Worm (Caenorhabditis elegans): Measurements from ENCODE around the gene F20A1.8.

Gene F20A1.8

ce11 chrV:7017059-7017458 lies 30.4 kb downstream of the F20A1.8 start, which contains the start of gene srsx-32:
srsx-32 (plus strand) TSS chrV:7017359.
- TF ChIP-seq tra-4 (tag; optimal IDR thresholded peaks at IDR 0.05) (no peak), flt-1 (GFP tag; IDR thresholded peaks at IDR 0.05) (no peak), tbx-11 (GFP tag; IDR thresholded peaks at IDR 0.05) (no peak), pes-1 (GFP tag; IDR thresholded peaks at IDR 0.05) (no peak), ceh-36 (tag; optimal IDR thresholded peaks at IDR 0.05) (no peak), F13C5.2 (tag; optimal IDR thresholded peaks at IDR 0.05) (no peak), aly-1 (tag; optimal IDR thresholded peaks at IDR 0.05) (no peak), ceh-13 (GFP tag; optimal IDR thresholded peaks at IDR 0.05) (no peak), hmg-4 (GFP tag; optimal IDR thresholded peaks at IDR 0.05) (no peak), B0310.2 (tag; optimal IDR thresholded peaks at IDR 0.05) (no peak), hmbx-1 (tag; optimal IDR thresholded peaks at IDR 0.05) (no peak), scrt-1 (GFP tag; IDR thresholded peaks at IDR 0.05) (no peak), sea-1 (GFP tag; conservative IDR thresholded peaks at IDR 0.05) (no peak), hnd-1 (tag; optimal IDR thresholded peaks at IDR 0.05) (no peak), ets-7 (tag; optimal IDR thresholded peaks at IDR 0.05) (no peak), tbx-37 (GFP tag; conservative IDR thresholded peaks at IDR 0.05) (no peak), ama-1 (optimal IDR thresholded peaks at IDR 0.05) (no peak)

- no peak for TF ChIP-seq tbx-11 (GFP tag; IDR thresholded peaks at IDR 0.05)
- TF ChIP-seq hmg-4 (GFP tag; optimal IDR thresholded peaks at IDR 0.05): no peak
- TF ChIP-seq hnd-1 (tag; optimal IDR thresholded peaks at IDR 0.05): no peak
- no peak for TF ChIP-seq pes-1 (GFP tag; IDR thresholded peaks at IDR 0.05)
- no peak for TF ChIP-seq ama-1 (optimal IDR thresholded peaks at IDR 0.05)
- no peak for TF ChIP-seq scrt-1 (GFP tag; IDR thresholded peaks at IDR 0.05)
- no peak for TF ChIP-seq hmbx-1 (tag; optimal IDR thresholded peaks at IDR 0.05)
- no peak for TF ChIP-seq tbx-37 (GFP tag; conservative IDR thresholded peaks at IDR 0.05)
- no peak for TF ChIP-seq ets-7 (tag; optimal IDR thresholded peaks at IDR 0.05)
- no peak for TF ChIP-seq B0310.2 (tag; optimal IDR thresholded peaks at IDR 0.05)
- TF ChIP-seq sea-1 (GFP tag; conservative IDR thresholded peaks at IDR 0.05): no peak
- no peak for TF ChIP-seq ceh-13 (GFP tag; optimal IDR thresholded peaks at IDR 0.05)
- no peak for TF ChIP-seq aly-1 (tag; optimal IDR thresholded peaks at IDR 0.05)
- TF ChIP-seq flt-1 (GFP tag; IDR thresholded peaks at IDR 0.05): no peak
- no peak for TF ChIP-seq ceh-36 (tag; optimal IDR thresholded peaks at IDR 0.05)
- TF ChIP-seq F13C5.2 (tag; optimal IDR thresholded peaks at IDR 0.05): no peak
- TF ChIP-seq tra-4 (tag; optimal IDR thresholded peaks at IDR 0.05): no peak
These were observed 31.5 kb downstream of the F20A1.8 start, which contains the start of gene C33G8.13 for ce11 chrV:7015872-7016271. C33G8.13 (minus strand) TSS chrV:7015972.

- TF ChIP-seq B0310.2 (tag; optimal IDR thresholded peaks at IDR 0.05): no peak
- TF ChIP-seq hmbx-1 (tag; optimal IDR thresholded peaks at IDR 0.05): no peak
- no peak for TF ChIP-seq tra-4 (tag; optimal IDR thresholded peaks at IDR 0.05)
- TF ChIP-seq ama-1 (optimal IDR thresholded peaks at IDR 0.05): no peak
- no peak for TF ChIP-seq ets-7 (tag; optimal IDR thresholded peaks at IDR 0.05)
- TF ChIP-seq tbx-37 (GFP tag; conservative IDR thresholded peaks at IDR 0.05): no peak
- TF ChIP-seq hnd-1 (tag; optimal IDR thresholded peaks at IDR 0.05): no peak
- no peak for TF ChIP-seq ceh-13 (GFP tag; optimal IDR thresholded peaks at IDR 0.05)
- no peak for TF ChIP-seq pes-1 (GFP tag; IDR thresholded peaks at IDR 0.05)
- no peak for TF ChIP-seq sea-1 (GFP tag; conservative IDR thresholded peaks at IDR 0.05)
- no peak for TF ChIP-seq aly-1 (tag; optimal IDR thresholded peaks at IDR 0.05)
- TF ChIP-seq flt-1 (GFP tag; IDR thresholded peaks at IDR 0.05): no peak
- no peak for TF ChIP-seq ceh-36 (tag; optimal IDR thresholded peaks at IDR 0.05)
These were observed 34.8 kb downstream of the F20A1.8 start, which contains the start of gene srw-127 for ce11 chrV:7012617-7013016. srw-127 (plus strand) TSS chrV:7012917.

ce11 chrV:7009461-7009860 lies 38.0 kb downstream of the F20A1.8 start, which contains the start of gene C33G8.2:
C33G8.2 (plus strand) TSS chrV:7009761.
- TF ChIP-seq ets-7 (tag; optimal IDR thresholded peaks at IDR 0.05) (no peak), ceh-13 (GFP tag; optimal IDR thresholded peaks at IDR 0.05) (no peak), tra-4 (tag; optimal IDR thresholded peaks at IDR 0.05) (no peak), tbx-11 (GFP tag; IDR thresholded peaks at IDR 0.05) (no peak), flt-1 (GFP tag; IDR thresholded peaks at IDR 0.05) (no peak), hmbx-1 (tag; optimal IDR thresholded peaks at IDR 0.05) (no peak), sea-1 (GFP tag; conservative IDR thresholded peaks at IDR 0.05) (no peak), aly-1 (tag; optimal IDR thresholded peaks at IDR 0.05) (no peak), ama-1 (optimal IDR thresholded peaks at IDR 0.05) (no peak), pes-1 (GFP tag; IDR thresholded peaks at IDR 0.05) (no peak), scrt-1 (GFP tag; IDR thresholded peaks at IDR 0.05) (no peak), ceh-36 (tag; optimal IDR thresholded peaks at IDR 0.05) (no peak), B0310.2 (tag; optimal IDR thresholded peaks at IDR 0.05) (no peak), F13C5.2 (tag; optimal IDR thresholded peaks at IDR 0.05) (no peak), hnd-1 (tag; optimal IDR thresholded peaks at IDR 0.05) (no peak), tbx-37 (GFP tag; conservative IDR thresholded peaks at IDR 0.05) (no peak), hmg-4 (GFP tag; optimal IDR thresholded peaks at IDR 0.05) (no peak)

ce11 chrV:7007307-7007706 lies 40.1 kb downstream of the F20A1.8 start, which contains the start of gene drd-10:
drd-10 (plus strand) TSS chrV:7007607.
- no peak for TF ChIP-seq aly-1 (tag; optimal IDR thresholded peaks at IDR 0.05)
- no peak for TF ChIP-seq hnd-1 (tag; optimal IDR thresholded peaks at IDR 0.05)
- no peak for TF ChIP-seq tbx-37 (GFP tag; conservative IDR thresholded peaks at IDR 0.05)
- no peak for TF ChIP-seq sea-1 (GFP tag; conservative IDR thresholded peaks at IDR 0.05)
- no peak for TF ChIP-seq hmg-4 (GFP tag; optimal IDR thresholded peaks at IDR 0.05)
- no peak for TF ChIP-seq scrt-1 (GFP tag; IDR thresholded peaks at IDR 0.05)
- TF ChIP-seq ceh-13 (GFP tag; optimal IDR thresholded peaks at IDR 0.05): no peak
- no peak for TF ChIP-seq ama-1 (optimal IDR thresholded peaks at IDR 0.05)
- TF ChIP-seq F13C5.2 (tag; optimal IDR thresholded peaks at IDR 0.05): no peak
- no peak for TF ChIP-seq hmbx-1 (tag; optimal IDR thresholded peaks at IDR 0.05)
- no peak for TF ChIP-seq flt-1 (GFP tag; IDR thresholded peaks at IDR 0.05)
- TF ChIP-seq B0310.2 (tag; optimal IDR thresholded peaks at IDR 0.05): no peak

ce11 chrV:7005964-7006363 lies 41.4 kb downstream of the F20A1.8 start, which contains the start of gene spig-10:
spig-10 (plus strand) TSS chrV:7006264.
- TF ChIP-seq hmbx-1 (tag; optimal IDR thresholded peaks at IDR 0.05) (no peak), ceh-36 (tag; optimal IDR thresholded peaks at IDR 0.05) (no peak), B0310.2 (tag; optimal IDR thresholded peaks at IDR 0.05) (no peak), tbx-37 (GFP tag; conservative IDR thresholded peaks at IDR 0.05) (no peak), ama-1 (optimal IDR thresholded peaks at IDR 0.05) (no peak), tbx-11 (GFP tag; IDR thresholded peaks at IDR 0.05) (no peak), aly-1 (tag; optimal IDR thresholded peaks at IDR 0.05) (no peak), pes-1 (GFP tag; IDR thresholded peaks at IDR 0.05) (no peak), hnd-1 (tag; optimal IDR thresholded peaks at IDR 0.05) (no peak), flt-1 (GFP tag; IDR thresholded peaks at IDR 0.05) (no peak), tra-4 (tag; optimal IDR thresholded peaks at IDR 0.05) (no peak), scrt-1 (GFP tag; IDR thresholded peaks at IDR 0.05) (no peak), ets-7 (tag; optimal IDR thresholded peaks at IDR 0.05) (no peak), ceh-13 (GFP tag; optimal IDR thresholded peaks at IDR 0.05) (no peak), hmg-4 (GFP tag; optimal IDR thresholded peaks at IDR 0.05) (no peak), sea-1 (GFP tag; conservative IDR thresholded peaks at IDR 0.05) (no peak), F13C5.2 (tag; optimal IDR thresholded peaks at IDR 0.05) (no peak)
